Fruit fly (Drosophila melanogaster) whole organism, larva: ENCODE results near the gene jet.

Experiments used
- noc ChIP-seq: fragments of 200-800 bp; sonication (Bioruptor generic); optimal IDR thresholded peaks from 3 replicates; lab custom pipeline; 2019; ENCODE audit warnings: missing biosample characterization, mild to moderate bottlenecking, missing genetic modification characterization, moderate library complexity

Gene jet

dm6 chr2L:4907986-4908385 lies 41.6 kb downstream of the jet start:
- TF ChIP-seq noc (tag; lab: Kevin White, UChicago) = no peak

dm6 chr2L:4906546-4907250 lies 42.9 kb downstream of the jet start, which contains the start of gene snsl:
TSS of gene snsl (minus strand) at chr2L:4906762.
- TF ChIP-seq noc (tag; lab: Kevin White, UChicago) = no peak

- no peak for TF ChIP-seq noc (tag; lab: Kevin White, UChicago)
These were observed 44.0 kb downstream of the jet start for dm6 chr2L:4905365-4906280.

- TF ChIP-seq noc (tag; lab: Kevin White, UChicago) = no peak
These were observed 45.7 kb downstream of the jet start for dm6 chr2L:4903838-4904237.

dm6 chr2L:4899599-4900559 lies 49.7 kb downstream of the jet start:
- peak; percentile 71 for TF ChIP-seq noc (tag; lab: Kevin White, UChicago)
